Worm (Caenorhabditis elegans): ENCODE data around the gene asp-15.

DNA sequence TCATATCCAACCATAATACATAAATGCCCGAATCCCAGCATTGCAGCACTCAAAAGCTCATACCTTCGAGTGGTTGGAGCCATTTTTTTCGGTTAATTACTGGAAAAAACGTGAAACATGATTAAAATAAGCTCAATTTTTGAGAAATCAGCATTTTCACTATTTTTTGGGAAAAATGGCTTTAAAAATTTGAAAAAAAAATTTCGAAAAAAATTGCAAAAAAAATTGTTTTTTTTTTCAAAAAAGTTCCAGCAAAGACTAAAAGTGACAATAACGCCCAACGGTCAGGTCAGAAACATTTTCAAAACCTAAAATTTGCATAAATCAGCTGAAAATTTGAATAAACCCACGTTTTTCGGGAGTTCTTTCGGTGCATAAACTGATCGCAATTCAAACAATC, 20.0 kb downstream of the asp-15 start, which contains the start of gene Y39B6A.29:
- no peak for TF ChIP-seq nhr-237 (tag; optimal IDR thresholded peaks at IDR 0.05)
- no peak for TF ChIP-seq blmp-1 (tag; optimal IDR thresholded peaks at IDR 0.05; ENCODE audit: insufficient read depth)
- TF ChIP-seq unc-62 (GFP tag; optimal IDR thresholded peaks at IDR 0.05) = no peak
